Worm (Caenorhabditis elegans): Measurements from ENCODE around the gene F18H3.1.

The F18H3.1 gene

DNA sequence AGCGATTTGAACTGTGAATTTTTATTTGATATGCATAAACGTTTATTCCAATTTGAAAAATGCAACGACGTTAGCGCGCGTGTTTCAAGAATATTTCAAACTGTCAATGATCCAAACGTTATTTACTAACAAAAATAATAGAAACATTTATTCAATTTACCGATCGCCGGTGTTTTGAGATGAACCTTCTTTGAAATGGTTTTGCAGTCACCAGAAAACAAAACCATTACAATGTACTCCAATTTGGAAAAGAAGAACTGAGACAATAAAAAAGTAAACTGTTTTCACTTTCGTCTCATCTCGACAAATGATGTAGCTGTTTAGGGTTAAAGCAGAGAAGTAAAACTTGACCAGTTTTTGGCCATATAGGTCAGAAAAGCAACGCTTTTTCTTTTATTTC, 12.2 kb upstream of the F18H3.1 start, which contains the start of gene H06A10.1:
H06A10.1 (plus strand) TSS at position 301 of the 400 bp plus-strand sequence.
- TF ChIP-seq dmd-9 (GFP tag; IDR thresholded peaks at IDR 0.05) (no peak), ZK546.5 (tag; optimal IDR thresholded peaks at IDR 0.05) (no peak), T20F7.1 (GFP tag; optimal IDR thresholded peaks at IDR 0.05) (no peak), aly-2 (tag; optimal IDR thresholded peaks at IDR 0.05) (no peak)

DNA sequence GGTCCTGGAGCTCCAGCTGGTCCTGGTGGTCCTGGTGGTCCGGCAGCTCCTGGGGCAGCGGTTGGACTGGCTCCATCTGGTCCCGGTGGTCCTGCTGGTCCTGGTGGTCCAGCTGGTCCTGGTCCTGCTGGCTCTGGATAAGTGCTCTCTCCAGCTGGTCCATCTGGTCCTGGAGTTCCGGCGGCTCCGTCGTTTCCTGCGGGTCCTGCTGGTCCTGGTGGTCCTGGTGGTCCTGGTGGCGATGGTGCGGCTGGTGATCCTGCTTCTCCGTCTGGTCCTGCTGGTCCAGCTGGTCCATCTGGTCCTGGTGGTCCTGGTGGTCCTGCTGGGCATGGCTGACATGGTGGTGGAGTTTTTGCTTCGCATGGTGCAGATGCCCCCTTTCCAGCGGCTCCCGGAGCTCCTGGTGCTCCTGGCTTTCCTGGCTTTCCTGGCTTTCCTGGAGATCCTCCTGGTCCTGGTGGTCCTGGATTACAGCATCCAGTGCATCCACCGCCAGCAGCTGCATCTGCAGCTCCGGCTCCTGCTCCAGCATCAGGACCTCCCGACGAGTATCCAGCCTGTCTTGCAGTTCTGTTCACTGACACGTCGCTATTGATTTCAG, 9.1 kb upstream of the F18H3.1 start:
- TF ChIP-seq egl-43 (GFP tag; IDR thresholded peaks at IDR 0.05), result peak; percentile 65; the same call in 1 of the 2 replicates
- no peak for TF ChIP-seq lir-3 (tag; optimal IDR thresholded peaks at IDR 0.05)
- peak; percentile 98 for TF ChIP-seq set-16 (GFP tag; IDR thresholded peaks at IDR 0.05)
- no peak for TF ChIP-seq fos-1 (tag; optimal IDR thresholded peaks at IDR 0.05)
- TF ChIP-seq nhr-42 (GFP tag; IDR thresholded peaks at IDR 0.05), result no peak

DNA sequence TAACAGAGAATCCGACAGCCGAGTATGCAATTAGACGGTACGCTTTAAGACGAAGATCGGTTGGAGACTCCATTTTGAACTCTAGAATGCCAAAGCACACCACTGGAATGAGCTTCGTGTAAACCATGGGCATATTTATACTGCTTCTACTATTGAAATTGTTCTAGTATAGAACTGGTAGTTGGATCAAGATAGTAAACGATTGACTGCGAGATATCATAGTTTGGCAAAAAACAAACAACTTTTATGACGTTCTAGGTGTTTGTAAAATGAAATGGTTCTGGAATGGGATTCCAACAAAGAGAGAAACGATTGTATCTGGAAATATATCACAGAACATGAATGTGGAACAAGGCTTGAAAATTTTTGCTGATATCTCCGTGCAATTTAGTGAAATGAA, 8.5 kb upstream of the F18H3.1 start, which contains the start of gene col-185:
col-185 (minus strand) TSS at position 101 of the 400 bp plus-strand sequence.
- TF ChIP-seq nhr-6 (tag; optimal IDR thresholded peaks at IDR 0.05) (no peak), nhr-48 (tag; optimal IDR thresholded peaks at IDR 0.05) (no peak), ceh-62 (tag; optimal IDR thresholded peaks at IDR 0.05) (no peak), unc-62 (GFP tag; optimal IDR thresholded peaks at IDR 0.05 in 1 of 2) (peak in 1 of 2 experiments; percentile 40), unc-62 (tag; optimal IDR thresholded peaks at IDR 0.05) (no peak), mxl-3 (GFP tag; optimal IDR thresholded peaks at IDR 0.05) (no peak), lin-29 (GFP tag; IDR thresholded peaks at IDR 0.05) (no peak)

DNA sequence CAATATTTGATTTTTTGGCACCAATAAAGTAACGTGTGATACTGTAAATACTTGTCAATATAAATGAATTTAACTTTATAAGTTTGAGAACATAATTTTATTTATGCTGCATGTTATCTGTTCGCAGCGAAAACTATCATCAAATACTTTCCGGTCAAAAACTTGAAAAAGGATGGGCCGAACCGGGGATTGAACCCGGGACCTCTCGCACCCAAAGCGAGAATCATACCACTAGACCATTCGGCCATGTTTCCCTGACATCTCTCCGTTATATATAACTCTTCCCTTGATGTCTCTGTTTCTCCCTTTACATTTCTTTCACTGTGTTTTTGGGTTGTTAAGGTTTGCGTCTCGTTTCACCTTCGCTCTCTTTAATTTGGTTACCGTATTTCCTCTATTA, 7.7 kb upstream of the F18H3.1 start:
- TF ChIP-seq D1046.2 (GFP tag; IDR thresholded peaks at IDR 0.05), result peak; percentile 83; the same call in 1 of the 2 replicates
- TF ChIP-seq fos-1 (tag; optimal IDR thresholded peaks at IDR 0.05), result no peak
- TF ChIP-seq dmd-6 (GFP tag; IDR thresholded peaks at IDR 0.05), result peak; percentile 69
- TF ChIP-seq hlh-30 (tag; optimal IDR thresholded peaks at IDR 0.05; ENCODE audit: insufficient read depth), result peak; percentile 27
- TF ChIP-seq Y105C5A.15 (GFP tag; IDR thresholded peaks at IDR 0.05), result 0 out of 2 replicates have a peak, but pooled peaks have one; percentile 32
- TF ChIP-seq vab-7 (GFP tag; IDR thresholded peaks at IDR 0.05), result peak; percentile 90
- TF ChIP-seq zfp-2 (tag; optimal IDR thresholded peaks at IDR 0.05), result peak; percentile 6
- peak; percentile 49 for TF ChIP-seq F49E8.2 (tag; optimal IDR thresholded peaks at IDR 0.05; ENCODE audit: borderline replicate concordance)
- TF ChIP-seq lin-15B (tag; optimal IDR thresholded peaks at IDR 0.05), result no peak
- peak in 1 of 2 experiments; percentile 51 for TF ChIP-seq hif-1 (tag; optimal IDR thresholded peaks at IDR 0.05)
- TF ChIP-seq ces-1 (GFP tag; optimal IDR thresholded peaks at IDR 0.05), result no peak
- no peak for TF ChIP-seq ceh-82 (tag; optimal IDR thresholded peaks at IDR 0.05)
- TF ChIP-seq lsy-2 (tag; optimal IDR thresholded peaks at IDR 0.05), result peak in 1 of 2 experiments; percentile 63
- TF ChIP-seq rbr-2 (tag; optimal IDR thresholded peaks at IDR 0.05), result peak; percentile 68
- peak; percentile 49 for TF ChIP-seq nhr-11 (tag; optimal IDR thresholded peaks at IDR 0.05)
- TF ChIP-seq lin-1 (GFP tag; IDR thresholded peaks at IDR 0.05), result peak; percentile 83
- peak; percentile 73 to 91; a peak in 3 of 4 replicates for TF ChIP-seq madf-5 (GFP tag; IDR thresholded peaks at IDR 0.05)
- 0 out of 2 replicates have a peak, but pooled peaks have one; percentile 49 for TF ChIP-seq Y48G9A.11 (GFP tag; IDR thresholded peaks at IDR 0.05)
- TF ChIP-seq jun-1 (tag; optimal IDR thresholded peaks at IDR 0.05), result peak; percentile 19
- TF ChIP-seq nhr-28 (tag; optimal IDR thresholded peaks at IDR 0.05), result peak; percentile 39
- TF ChIP-seq spr-3 (GFP tag; optimal IDR thresholded peaks at IDR 0.05), result peak; percentile 65
- no peak for TF ChIP-seq nhr-77 (tag; optimal IDR thresholded peaks at IDR 0.05)
- TF ChIP-seq tag-97 (GFP tag; IDR thresholded peaks at IDR 0.05), result no peak
- no peak for TF ChIP-seq nhr-41 (GFP tag; IDR thresholded peaks at IDR 0.05)
- peak; percentile 69 for TF ChIP-seq aha-1 (tag)
- TF ChIP-seq arid-1 (GFP tag; conservative IDR thresholded peaks at IDR 0.05), result peak; percentile 81
- no peak for TF ChIP-seq ZK546.5 (tag; optimal IDR thresholded peaks at IDR 0.05)
- peak; percentile 64; the same call in 1 of the 2 replicates for TF ChIP-seq lin-29 (GFP tag; IDR thresholded peaks at IDR 0.05)
- TF ChIP-seq T26A8.4 (GFP tag; IDR thresholded peaks at IDR 0.05), result peak; percentile 83
- peak; percentile 93 for TF ChIP-seq lim-7 (GFP tag; IDR thresholded peaks at IDR 0.05)
- peak; percentile 92 for TF ChIP-seq egl-43 (GFP tag; IDR thresholded peaks at IDR 0.05)
- TF ChIP-seq daf-19 (GFP tag; conservative IDR thresholded peaks at IDR 0.05), result no peak
- peak; percentile 12 for TF ChIP-seq gei-8 (GFP tag; optimal IDR thresholded peaks at IDR 0.05)
- TF ChIP-seq R02D3.7 (tag; optimal IDR thresholded peaks at IDR 0.05), result no peak

All from whole organism, L4 larva.